Fruit fly (Drosophila melanogaster): ENCODE measurements around the gene dpr5.

dpr5 gene

DNA sequence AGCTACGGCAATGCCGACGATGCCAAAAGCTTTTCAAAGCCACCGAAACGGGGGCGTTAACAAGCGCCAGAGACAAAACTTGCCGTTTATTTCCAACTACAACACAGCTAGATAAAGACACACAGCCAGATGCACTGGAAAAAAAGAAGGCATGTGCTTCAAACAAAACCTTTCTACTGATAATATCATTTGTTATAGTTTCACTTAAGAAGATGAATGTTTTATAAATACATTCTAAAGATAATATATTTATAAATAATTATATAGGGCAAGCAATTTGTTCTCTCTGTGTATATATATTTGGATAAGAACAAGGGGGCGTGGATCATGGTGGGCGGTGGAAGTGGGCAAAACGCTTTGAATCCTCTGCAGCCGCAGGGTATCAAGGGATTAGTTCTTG is 9.5 kb upstream of the dpr5 start (continued):
- TF ChIP-seq pzg (GFP tag; optimal IDR thresholded peaks at IDR 0.05), result no peak
- TF ChIP-seq CG30020 (tag; optimal IDR thresholded peaks at IDR 0.05), result no peak
- TF ChIP-seq fru (optimal IDR thresholded peaks at IDR 0.05), result no peak
- TF ChIP-seq cwo (GFP tag; optimal IDR thresholded peaks at IDR 0.05), result peak; percentile 39
- no peak for TF ChIP-seq CG2202 (tag; optimal IDR thresholded peaks at IDR 0.05)
- no peak for TF ChIP-seq CG6791 (GFP tag; IDR thresholded peaks at IDR 0.05; ENCODE audit: partially characterized antibody)
- no peak for TF ChIP-seq unpg (GFP tag; optimal IDR thresholded peaks at IDR 0.05)
- no peak for TF ChIP-seq aop (GFP tag; IDR thresholded peaks at IDR 0.05)
- TF ChIP-seq Rfx (GFP tag; IDR thresholded peaks at IDR 0.05), result peak; percentile 35; the same call in 1 of the 2 replicates
- TF ChIP-seq stwl (tag; optimal IDR thresholded peaks at IDR 0.05), result no peak
- TF ChIP-seq HmgZ (tag; optimal IDR thresholded peaks at IDR 0.05), result no peak
- peak; percentile 9 for TF ChIP-seq Med (GFP tag)
- TF ChIP-seq ERR (GFP tag; optimal IDR thresholded peaks at IDR 0.05), result no peak
- TF ChIP-seq CG7556 (GFP tag; optimal IDR thresholded peaks at IDR 0.05), result peak; percentile 44
- TF ChIP-seq zfh1 (GFP tag; IDR thresholded peaks at IDR 0.05), result no peak
- TF ChIP-seq CG11456 (GFP tag; IDR thresholded peaks at IDR 0.05), result no peak
- no peak for TF ChIP-seq CG10209 (GFP tag; optimal IDR thresholded peaks at IDR 0.05)
- TF ChIP-seq CG8478 (optimal IDR thresholded peaks at IDR 0.05), result no peak
- TF ChIP-seq CG4820 (GFP tag; optimal IDR thresholded peaks at IDR 0.05), result no peak
- no peak for TF ChIP-seq CG17361 (GFP tag; IDR thresholded peaks at IDR 0.05)
- TF ChIP-seq CG14667 (GFP tag; IDR thresholded peaks at IDR 0.05), result 0 out of 2 replicates have a peak, but pooled peaks have one; percentile 12
- TF ChIP-seq BtbVII (GFP tag; optimal IDR thresholded peaks at IDR 0.05), result no peak
- TF ChIP-seq CG18599 (GFP tag; optimal IDR thresholded peaks at IDR 0.05), result peak; percentile 48
- no peak for TF ChIP-seq CG18011 (GFP tag; optimal IDR thresholded peaks at IDR 0.05)
- TF ChIP-seq CG4617 (GFP tag; optimal IDR thresholded peaks at IDR 0.05; ENCODE audit: borderline replicate concordance), result no peak
- TF ChIP-seq Meics (GFP tag; optimal IDR thresholded peaks at IDR 0.05), result peak; percentile 25
- peak; percentile 27 for TF ChIP-seq CG13894 (tag; optimal IDR thresholded peaks at IDR 0.05)
- TF ChIP-seq CG9817 (tag; optimal IDR thresholded peaks at IDR 0.05), result peak; percentile 25
- 0 out of 2 replicates have a peak, but pooled peaks have one; percentile 17 for TF ChIP-seq H2.0 (GFP tag; IDR thresholded peaks at IDR 0.05)
- peak; percentile 49 for TF ChIP-seq CG17359 (tag; optimal IDR thresholded peaks at IDR 0.05)
- no peak for TF ChIP-seq CG4424 (GFP tag; optimal IDR thresholded peaks at IDR 0.05)
- TF ChIP-seq lab (GFP tag; optimal IDR thresholded peaks at IDR 0.05), result peak; percentile 58
- TF ChIP-seq Lim3 (GFP tag; IDR thresholded peaks at IDR 0.05), result no peak
- TF ChIP-seq crc (GFP tag; optimal IDR thresholded peaks at IDR 0.05), result no peak
- TF ChIP-seq CG2712 (tag; optimal IDR thresholded peaks at IDR 0.05), result peak; percentile 20
- peak; percentile 32 for TF ChIP-seq CG12391 (tag; optimal IDR thresholded peaks at IDR 0.05)
- no peak for TF ChIP-seq CG7271 (tag; optimal IDR thresholded peaks at IDR 0.05)
- no peak for TF ChIP-seq crp (GFP tag; optimal IDR thresholded peaks at IDR 0.05)
- no peak for TF ChIP-seq CG13123 (GFP tag; optimal IDR thresholded peaks at IDR 0.05)
- peak; percentile 21 for TF ChIP-seq phol (tag; optimal IDR thresholded peaks at IDR 0.05)
- no peak for TF ChIP-seq Oaz (GFP tag; IDR thresholded peaks at IDR 0.05)
- TF ChIP-seq row (GFP tag; IDR thresholded peaks at IDR 0.05), result peak; percentile 50
- no peak for TF ChIP-seq rib (GFP tag; IDR thresholded peaks at IDR 0.05)
- TF ChIP-seq CG14050 (GFP tag; IDR thresholded peaks at IDR 0.05), result no peak
- TF ChIP-seq fd96Cb (tag; optimal IDR thresholded peaks at IDR 0.05), result peak; percentile 15
- TF ChIP-seq knrl (GFP tag; IDR thresholded peaks at IDR 0.05; ENCODE audit: partially characterized antibody), result no peak
- TF ChIP-seq CG10431 (GFP tag; optimal IDR thresholded peaks at IDR 0.05), result no peak
- TF ChIP-seq HLH3B (GFP tag; IDR thresholded peaks at IDR 0.05), result peak; percentile 35; the same call in 1 of the 2 replicates
- TF ChIP-seq CG4707 (GFP tag; optimal IDR thresholded peaks at IDR 0.05), result no peak
- TF ChIP-seq CG17385 (GFP tag; optimal IDR thresholded peaks at IDR 0.05), result peak; percentile 29
- TF ChIP-seq CG4730 (GFP tag; IDR thresholded peaks at IDR 0.05), result no peak
